Worm (Caenorhabditis elegans) whole organism, L2 larva: ENCODE data around the gene C46H3.2.

Experiments
- aly-2 ChIP-seq: fragments of 150-350 bp; optimal IDR thresholded peaks from 2 replicates; lab custom pipeline; 2014; ENCODE audit warnings: missing biosample characterization, missing genetic modification characterization
- ceh-16 ChIP-seq: fragments of 150-350 bp; optimal IDR thresholded peaks from 2 replicates; lab custom pipeline; 2014; ENCODE audit warnings: missing biosample characterization, missing genetic modification characterization
- elt-3 ChIP-seq: sonication (generic microtip); optimal IDR thresholded peaks from 2 replicates; lab custom pipeline; 2017; ENCODE audit warnings: missing biosample characterization, missing genetic modification characterization
- lin-13 ChIP-seq: fragments of 150-350 bp; optimal IDR thresholded peaks from 2 replicates; lab custom pipeline; 2014; ENCODE audit warnings: missing biosample characterization, missing genetic modification reagents, missing genetic modification characterization
- mab-5 ChIP-seq: fragments of 150-350 bp; optimal IDR thresholded peaks from 2 replicates; lab custom pipeline; 2014; ENCODE audit warnings: missing biosample characterization, missing genetic modification characterization
- nhr-77 ChIP-seq: fragments of 150-350 bp; optimal IDR thresholded peaks from 2 replicates; lab custom pipeline; 2014; ENCODE audit warnings: missing biosample characterization, missing genetic modification characterization
- unc-62 ChIP-seq: fragments of 150-350 bp; optimal IDR thresholded peaks from 2 replicates; lab custom pipeline; 2014; ENCODE audit warnings: missing biosample characterization, missing genetic modification reagents, missing genetic modification characterization
- zag-1 ChIP-seq: fragments of 150-350 bp; optimal IDR thresholded peaks from 2 replicates; lab custom pipeline; 2014; ENCODE audit warnings: missing biosample characterization, missing genetic modification characterization

DNA sequence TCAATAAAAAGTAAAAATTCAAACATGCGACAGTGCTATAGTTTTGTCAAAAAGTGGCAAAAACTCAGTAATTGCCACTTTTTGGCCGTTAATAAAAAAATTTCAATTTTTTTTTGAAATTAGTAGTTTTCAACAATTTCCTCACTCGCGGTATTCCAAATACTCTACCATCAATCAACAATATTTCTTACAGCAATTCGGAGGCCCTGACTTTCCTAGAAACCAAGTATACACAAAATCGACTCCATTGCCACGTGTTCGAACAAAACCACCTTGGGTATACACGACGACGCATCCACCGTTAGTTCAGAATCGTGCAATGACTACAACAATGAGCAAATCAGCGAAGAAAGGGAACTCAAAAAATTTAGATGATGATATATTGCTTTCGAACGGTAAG is 58.9 kb downstream of the C46H3.2 start:
- TF ChIP-seq nhr-77 (tag; lab: Kevin White, UChicago) (no peak), unc-62 (GFP tag; lab: Kevin White, UChicago) (no peak), ceh-16 (no peak), aly-2 (tag; lab: Kevin White, UChicago) (no peak), mab-5 (tag; lab: Kevin White, UChicago) (no peak), zag-1 (no peak), elt-3 (tag; lab: Kevin White, UChicago) (no peak), lin-13 (GFP tag; lab: Kevin White, UChicago) (no peak)
